Worm (Caenorhabditis elegans) whole organism, L4 larva: ENCODE results near the gene nos-2.
A peak's percentile ranks its signal among the peaks of the same experiment; 100 is the strongest.

Experiments
- F26F4.8 ChIP-seq: fragments of 200-800 bp; sonication (Bioruptor generic); conservative IDR thresholded peaks from 2 replicates; pipeline ENCODE4 v1.3.6; 2022; ENCODE audit warnings: missing genetic modification characterization, missing compliant biosample characterization
- R02D3.7 ChIP-seq: fragments of 150-350 bp; sonication (generic microtip); optimal IDR thresholded peaks from 3 replicates; lab custom pipeline; 2014; ENCODE audit warnings: missing biosample characterization, missing genetic modification characterization
- ama-1 ChIP-seq: fragments of 150-350 bp; optimal IDR thresholded peaks from 2 replicates; lab custom pipeline; 2014; ENCODE audit warnings: inconsistent platforms, mixed read lengths
- ces-1 ChIP-seq: fragments of 150-350 bp; sonication (generic microtip); optimal IDR thresholded peaks from 4 replicates; lab custom pipeline; 2014; ENCODE audit warnings: missing biosample characterization, missing genetic modification reagents, missing genetic modification characterization
- ctbp-1 ChIP-seq: fragments of 200-800 bp; sonication (Bioruptor generic); IDR thresholded peaks from 2 replicates; pipeline ENCODE4 v1.3.6; 2022; ENCODE audit warnings: missing genetic modification reagents, missing genetic modification characterization, missing compliant biosample characterization
- dpl-1 ChIP-seq: fragments of 150-350 bp; optimal IDR thresholded peaks from 2 replicates; lab custom pipeline; 2014; ENCODE audit warnings: missing biosample characterization, missing genetic modification reagents, missing genetic modification characterization
- fos-1 ChIP-seq: fragments of 150-350 bp; optimal IDR thresholded peaks from 2 replicates; lab custom pipeline; 2014; ENCODE audit warnings: missing biosample characterization, missing genetic modification characterization
- nhr-10 ChIP-seq: fragments of 150-350 bp; optimal IDR thresholded peaks from 2 replicates; lab custom pipeline; 2014; ENCODE audit warnings: missing biosample characterization, missing genetic modification characterization
- nhr-11 ChIP-seq: fragments of 150-350 bp; optimal IDR thresholded peaks from 2 replicates; lab custom pipeline; 2014; ENCODE audit warnings: missing biosample characterization, missing genetic modification characterization
- nhr-28 ChIP-seq: fragments of 150-350 bp; optimal IDR thresholded peaks from 2 replicates; lab custom pipeline; 2014; ENCODE audit warnings: missing biosample characterization, missing genetic modification characterization
- snpc-4 ChIP-seq: fragments of 150-350 bp; optimal IDR thresholded peaks from 2 replicates; lab custom pipeline; 2014; ENCODE audit warnings: missing biosample characterization, missing genetic modification characterization
- unc-62 ChIP-seq, 3 experiments: fragments of 150-350 bp in 1 of 3; sonication (generic microtip); optimal IDR thresholded peaks in 2 of 3; peaks in 1 of 3; 1 replicate in 1 of 3; 2 replicates in 2 of 3; lab custom pipeline; 2014 to 2017; ENCODE audit warnings: missing biosample characterization in 3 of 3, missing genetic modification characterization in 3 of 3, missing genetic modification reagents in 3 of 3, missing genotype in 1 of 3
- zag-1 ChIP-seq: fragments of 150-350 bp; optimal IDR thresholded peaks from 2 replicates; lab custom pipeline; 2014; ENCODE audit warnings: missing biosample characterization, missing genetic modification characterization

DNA sequence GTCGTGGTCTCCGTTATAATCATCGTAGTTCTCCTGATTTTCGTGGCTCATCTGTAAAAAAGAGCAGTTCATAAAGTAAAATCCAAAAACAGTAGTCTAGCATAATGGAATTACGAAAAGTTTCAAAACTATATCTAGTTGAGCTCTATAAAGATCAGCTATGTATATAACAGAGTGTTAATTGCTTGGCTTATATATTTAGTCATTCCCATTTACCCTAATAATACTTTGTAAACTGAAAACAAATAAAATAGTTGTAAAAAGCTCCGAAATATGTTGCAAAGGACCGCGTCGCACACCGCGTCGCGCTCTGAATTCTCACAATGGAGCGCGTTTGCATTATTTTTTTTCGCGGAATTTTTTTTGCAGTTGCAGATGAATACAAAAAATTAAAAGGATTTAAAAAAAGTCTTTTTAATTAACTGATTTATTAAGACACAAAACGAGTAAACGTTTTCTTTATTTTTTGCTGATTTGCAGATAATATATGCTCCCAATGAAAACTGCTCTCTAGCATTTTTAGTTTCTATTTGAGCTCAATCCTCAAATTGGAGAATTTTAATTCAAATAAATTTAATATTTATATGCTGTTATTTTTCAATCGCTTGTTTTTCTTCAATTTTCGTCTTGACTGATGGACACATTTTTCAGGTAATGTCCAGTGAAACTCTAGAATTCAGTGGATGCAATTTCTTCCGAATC is 15.2 kb upstream of the nos-2 start, which contains the start of the genes tcer-1 and ZK1127.5:
- TF ChIP-seq ctbp-1 (GFP tag; lab: Robert Waterston, UW) (no peak), F26F4.8 (no peak), fos-1 (tag; lab: Kevin White, UChicago) (no peak), unc-62 (GFP tag; optimal IDR thresholded peaks at IDR 0.05 in 1 of 2; lab: Kevin White, UChicago) (no peak), unc-62 (tag; optimal IDR thresholded peaks at IDR 0.05; lab: Kevin White, UChicago) (no peak), nhr-11 (tag; lab: Kevin White, UChicago) (no peak), ama-1 (lab: Kevin White, UChicago) (no peak), nhr-28 (peak; percentile 18), R02D3.7 (tag; lab: Kevin White, UChicago) (no peak), nhr-10 (tag; lab: Kevin White, UChicago) (no peak), snpc-4 (tag; lab: Kevin White, UChicago) (no peak), dpl-1 (GFP tag; lab: Kevin White, UChicago) (peak; percentile 65), zag-1 (tag; lab: Kevin White, UChicago) (no peak), ces-1 (GFP tag; lab: Kevin White, UChicago) (no peak)
